Worm (Caenorhabditis elegans) whole organism, mixed stage, embryonic: ENCODE results near the gene Y40C5A.4.

ENCODE experiments used
- M03D4.4 ChIP-seq: sonication (generic microtip); optimal IDR thresholded peaks from 2 replicates; lab custom pipeline; 2017; ENCODE audit warnings: mild to moderate bottlenecking, missing genetic modification characterization, missing compliant biosample characterization
- bed-3 ChIP-seq: fragments of 200-800 bp; sonication (Bioruptor generic); optimal IDR thresholded peaks from 3 replicates; lab custom pipeline; 2018; ENCODE audit warnings: mild to moderate bottlenecking, missing genetic modification characterization, moderate library complexity, missing compliant biosample characterization
- blmp-1 ChIP-seq: fragments of 150-350 bp; optimal IDR thresholded peaks from 2 replicates; lab custom pipeline; 2014; ENCODE audit warnings: missing biosample characterization, missing genetic modification characterization
- ceh-39 ChIP-seq: fragments of 150-350 bp; optimal IDR thresholded peaks from 2 replicates; lab custom pipeline; 2014; ENCODE audit warnings: missing biosample characterization, missing genetic modification characterization
- ceh-43 ChIP-seq: fragments of 200-800 bp; sonication (Bioruptor generic); optimal IDR thresholded peaks from 2 replicates; lab custom pipeline; 2018; ENCODE audit warnings: mild to moderate bottlenecking, missing genetic modification characterization, moderate library complexity, missing compliant biosample characterization
- ceh-83 ChIP-seq: fragments of 200-800 bp; sonication (Bioruptor generic); optimal IDR thresholded peaks from 2 replicates; lab custom pipeline; 2018; ENCODE audit warnings: mild to moderate bottlenecking, missing genetic modification characterization, missing compliant biosample characterization
- ces-1 ChIP-seq: fragments of 150-350 bp; optimal IDR thresholded peaks from 2 replicates; lab custom pipeline; 2014; ENCODE audit warnings: missing biosample characterization, missing genetic modification reagents, missing genetic modification characterization
- cnd-1 ChIP-seq: fragments of 200-800 bp; sonication (Bioruptor generic); optimal IDR thresholded peaks from 2 replicates; lab custom pipeline; 2018; ENCODE audit warnings: mild to moderate bottlenecking, missing genetic modification characterization, missing compliant biosample characterization
- drap-1 ChIP-seq: fragments of 200-800 bp; sonication (Bioruptor generic); optimal IDR thresholded peaks from 3 replicates; lab custom pipeline; 2018; ENCODE audit warnings: mild to moderate bottlenecking, missing genetic modification characterization, missing compliant biosample characterization
- elt-1 ChIP-seq: sonication (generic microtip); optimal IDR thresholded peaks from 2 replicates; lab custom pipeline; 2017; ENCODE audit warnings: missing genetic modification characterization, mild to moderate bottlenecking, missing compliant biosample characterization, antibody characterized with exemption, moderate library complexity, borderline replicate concordance; ENCODE audit not compliant: insufficient read depth
- elt-3 ChIP-seq: fragments of 150-350 bp; optimal IDR thresholded peaks from 2 replicates; lab custom pipeline; 2014; ENCODE audit warnings: missing biosample characterization, missing genetic modification characterization
- flh-1 ChIP-seq: fragments of 200-800 bp; sonication (Bioruptor generic); optimal IDR thresholded peaks from 2 replicates; lab custom pipeline; 2018; ENCODE audit warnings: mild to moderate bottlenecking, missing genetic modification characterization, moderate library complexity, missing compliant biosample characterization
- ham-2 ChIP-seq: fragments of 200-800 bp; sonication (Bioruptor generic); optimal IDR thresholded peaks from 2 replicates; lab custom pipeline; 2018; ENCODE audit warnings: mild to moderate bottlenecking, missing genetic modification characterization, missing compliant biosample characterization
- hlh-1 ChIP-seq: fragments of 150-350 bp; optimal IDR thresholded peaks from 2 replicates; lab custom pipeline; 2014; ENCODE audit warnings: missing biosample characterization, missing genetic modification reagents, missing genetic modification characterization
- lin-13 ChIP-seq: fragments of 150-350 bp; optimal IDR thresholded peaks from 2 replicates; lab custom pipeline; 2014; ENCODE audit warnings: missing biosample characterization, missing genetic modification characterization
- lin-32 ChIP-seq: fragments of 200-800 bp; sonication (Bioruptor generic); optimal IDR thresholded peaks from 2 replicates; lab custom pipeline; 2018; ENCODE audit warnings: mild to moderate bottlenecking, missing genetic modification characterization, missing compliant biosample characterization
- lsy-2 ChIP-seq: fragments of 150-350 bp; optimal IDR thresholded peaks from 2 replicates; lab custom pipeline; 2014; ENCODE audit warnings: missing biosample characterization, missing genetic modification characterization
- mab-5 ChIP-seq: fragments of 150-350 bp; optimal IDR thresholded peaks from 2 replicates; lab custom pipeline; 2014; ENCODE audit warnings: missing biosample characterization, missing genetic modification characterization
- mep-1 ChIP-seq: fragments of 150-350 bp; optimal IDR thresholded peaks from 2 replicates; lab custom pipeline; 2017; ENCODE audit warnings: missing biosample characterization, missing genetic modification reagents, missing genetic modification characterization, inconsistent platforms
- mls-2 ChIP-seq: sonication (generic microtip); optimal IDR thresholded peaks from 2 replicates; lab custom pipeline; 2016; ENCODE audit warnings: mild to moderate bottlenecking, missing genetic modification characterization, moderate library complexity, missing compliant biosample characterization
- nhr-237 ChIP-seq: fragments of 150-350 bp; optimal IDR thresholded peaks from 2 replicates; lab custom pipeline; 2014; ENCODE audit warnings: missing biosample characterization, missing genetic modification characterization
- nhr-28 ChIP-seq: fragments of 150-350 bp; optimal IDR thresholded peaks from 2 replicates; lab custom pipeline; 2014; ENCODE audit warnings: missing biosample characterization, missing genetic modification characterization
- nhr-76 ChIP-seq: sonication (generic microtip); optimal IDR thresholded peaks from 2 replicates; lab custom pipeline; 2017; ENCODE audit warnings: missing biosample characterization, missing genetic modification characterization
- pha-4 ChIP-seq: fragments of 150-350 bp; optimal IDR thresholded peaks from 2 replicates; lab custom pipeline; 2018; ENCODE audit warnings: missing biosample characterization, missing genetic modification reagents, missing genetic modification characterization
- sem-2 ChIP-seq: fragments of 200-800 bp; sonication (Bioruptor generic); optimal IDR thresholded peaks from 2 replicates; lab custom pipeline; 2018; ENCODE audit warnings: mild to moderate bottlenecking, missing genetic modification characterization, missing compliant biosample characterization
- sptf-1 ChIP-seq: sonication (generic microtip); optimal IDR thresholded peaks from 2 replicates; lab custom pipeline; 2017; ENCODE audit warnings: mild to moderate bottlenecking, missing genetic modification characterization, moderate library complexity, missing compliant biosample characterization
- tbx-8 ChIP-seq: fragments of 200-800 bp; sonication (Bioruptor generic); optimal IDR thresholded peaks from 2 replicates; lab custom pipeline; 2018; ENCODE audit warnings: mild to moderate bottlenecking, missing genetic modification characterization, moderate library complexity, missing compliant biosample characterization
- unc-120 ChIP-seq: sonication (generic microtip); optimal IDR thresholded peaks from 2 replicates; lab custom pipeline; 2017; ENCODE audit warnings: missing genetic modification characterization, missing compliant biosample characterization; ENCODE audit not compliant: poor library complexity, severe bottlenecking
- unc-39 ChIP-seq: fragments of 150-350 bp; optimal IDR thresholded peaks from 2 replicates; lab custom pipeline; 2014; ENCODE audit warnings: missing biosample characterization, missing genetic modification characterization
- unc-62 ChIP-seq: fragments of 150-350 bp; optimal IDR thresholded peaks from 2 replicates; lab custom pipeline; 2014; ENCODE audit warnings: missing biosample characterization, missing genetic modification reagents, missing genetic modification characterization
- zip-8 ChIP-seq: fragments of 150-350 bp; optimal IDR thresholded peaks from 2 replicates; lab custom pipeline; 2014; ENCODE audit warnings: missing biosample characterization, missing genetic modification characterization
- ztf-11 ChIP-seq: fragments of 150-350 bp; optimal IDR thresholded peaks from 2 replicates; lab custom pipeline; 2014; ENCODE audit warnings: missing biosample characterization, missing genetic modification characterization

The Y40C5A.4 gene

ce11 chrIV:7386835-7387551 lies 22.1 kb upstream of the Y40C5A.4 start:
- TF ChIP-seq nhr-28 (tag; lab: Kevin White, UChicago) (no peak), mls-2 (tag; lab: Kevin White, UChicago) (peak; percentile 76), hlh-1 (tag; lab: Kevin White, UChicago) (no peak), elt-3 (tag; lab: Kevin White, UChicago) (no peak), zip-8 (no peak), tbx-8 (GFP tag; lab: Kevin White, UChicago) (no peak), lin-32 (no peak), blmp-1 (tag; lab: Kevin White, UChicago) (no peak), mep-1 (peak; percentile 33), M03D4.4 (tag; lab: Kevin White, UChicago) (no peak), elt-1 (tag; lab: Kevin White, UChicago) (no peak), nhr-237 (tag; lab: Kevin White, UChicago) (peak; percentile 41), unc-120 (tag; lab: Kevin White, UChicago) (peak; percentile 61), sptf-1 (tag; lab: Kevin White, UChicago) (peak; percentile 41), ztf-11 (tag; lab: Kevin White, UChicago) (no peak), flh-1 (GFP tag; lab: Kevin White, UChicago) (no peak), unc-62 (GFP tag; lab: Kevin White, UChicago) (peak; percentile 90), ham-2 (GFP tag; lab: Kevin White, UChicago) (peak; percentile 60), drap-1 (GFP tag; lab: Kevin White, UChicago) (peak; percentile 34), pha-4 (tag; lab: Kevin White, UChicago) (peak; percentile 53), ceh-83 (no peak), bed-3 (GFP tag; lab: Kevin White, UChicago) (no peak), nhr-76 (tag; lab: Kevin White, UChicago) (no peak), ces-1 (GFP tag; lab: Kevin White, UChicago) (peak; percentile 83), lin-13 (tag; lab: Kevin White, UChicago) (peak; percentile 21), mab-5 (tag; lab: Kevin White, UChicago) (no peak)

- TF ChIP-seq nhr-28 (tag; lab: Kevin White, UChicago) (no peak), nhr-76 (tag; lab: Kevin White, UChicago) (no peak), ceh-39 (tag; lab: Kevin White, UChicago) (no peak), lin-13 (tag; lab: Kevin White, UChicago) (no peak), lsy-2 (tag; lab: Kevin White, UChicago) (no peak), sem-2 (GFP tag; lab: Kevin White, UChicago) (no peak), elt-3 (tag; lab: Kevin White, UChicago) (no peak), pha-4 (tag; lab: Kevin White, UChicago) (no peak), flh-1 (GFP tag; lab: Kevin White, UChicago) (no peak), elt-1 (tag; lab: Kevin White, UChicago) (no peak), unc-39 (no peak), zip-8 (no peak), hlh-1 (tag; lab: Kevin White, UChicago) (no peak), unc-120 (tag; lab: Kevin White, UChicago) (no peak)
These were observed 16.8 kb upstream of the Y40C5A.4 start, which contains the start of gene ptp-8 for ce11 chrIV:7381754-7382153. TSS of gene ptp-8 (plus strand) at chrIV:7382054.

- no peak for TF ChIP-seq cnd-1 (tag; lab: Kevin White, UChicago)
- TF ChIP-seq ceh-43 (GFP tag; lab: Kevin White, UChicago) = no peak
- no peak for TF ChIP-seq lin-13 (tag; lab: Kevin White, UChicago)
- no peak for TF ChIP-seq ceh-83
- TF ChIP-seq nhr-28 (tag; lab: Kevin White, UChicago) = no peak
- TF ChIP-seq pha-4 (tag; lab: Kevin White, UChicago) = no peak
- no peak for TF ChIP-seq lsy-2 (tag; lab: Kevin White, UChicago)
- TF ChIP-seq M03D4.4 (tag; lab: Kevin White, UChicago) = no peak
These were observed 11.6 kb upstream of the Y40C5A.4 start, which contains the start of gene T12B3.2 for ce11 chrIV:7376511-7376910. TSS of gene T12B3.2 (plus strand) at chrIV:7376811.
